Worm (Caenorhabditis elegans) whole organism, L1 larva: ENCODE measurements around the gene pqn-83.

Experiments used
- C16A3.4 ChIP-seq: fragments of 150-350 bp; optimal IDR thresholded peaks from 2 replicates; lab custom pipeline; 2014; ENCODE audit warnings: missing biosample characterization, missing genetic modification characterization
- C34B4.2 ChIP-seq: sonication (generic microtip); optimal IDR thresholded peaks from 2 replicates; lab custom pipeline; 2017; ENCODE audit warnings: mild to moderate bottlenecking, missing genetic modification characterization, missing compliant biosample characterization
- F16B12.6 ChIP-seq: fragments of 150-350 bp; optimal IDR thresholded peaks from 2 replicates; lab custom pipeline; 2014; ENCODE audit warnings: missing biosample characterization, missing genetic modification characterization
- Y116A8C.19 ChIP-seq: sonication (generic microtip); optimal IDR thresholded peaks from 2 replicates; lab custom pipeline; 2016; ENCODE audit warnings: missing compliant biosample characterization, missing genetic modification characterization, borderline replicate concordance
- alr-1 ChIP-seq: fragments of 200-800 bp; sonication (Bioruptor generic); optimal IDR thresholded peaks from 2 replicates; lab custom pipeline; 2018; ENCODE audit warnings: borderline replicate concordance, mild to moderate bottlenecking, missing genetic modification characterization, missing compliant biosample characterization
- aly-2 ChIP-seq: fragments of 150-350 bp; optimal IDR thresholded peaks from 2 replicates; lab custom pipeline; 2014; ENCODE audit warnings: missing biosample characterization, missing genetic modification characterization
- blmp-1 ChIP-seq: fragments of 150-350 bp; optimal IDR thresholded peaks from 2 replicates; lab custom pipeline; 2014; ENCODE audit warnings: missing biosample characterization, missing genetic modification characterization
- ceh-90 ChIP-seq: sonication (generic microtip); optimal IDR thresholded peaks from 2 replicates; lab custom pipeline; 2016; ENCODE audit warnings: missing genetic modification characterization, missing compliant biosample characterization
- dpl-1 ChIP-seq, 3 experiments: fragments of 150-350 bp in 2 of 3; sonication (generic microtip) in 1 of 3; optimal IDR thresholded peaks; 2 replicates each; lab custom pipeline; 2014 to 2017; ENCODE audit warnings: missing biosample characterization in 3 of 3, missing genetic modification characterization in 3 of 3, missing genetic modification reagents in 3 of 3
- dsc-1 ChIP-seq: sonication (generic microtip); optimal IDR thresholded peaks from 2 replicates; lab custom pipeline; 2016; ENCODE audit warnings: mild to moderate bottlenecking, missing genetic modification characterization, missing compliant biosample characterization
- egl-13 ChIP-seq: sonication (generic microtip); optimal IDR thresholded peaks from 2 replicates; lab custom pipeline; 2016; ENCODE audit warnings: missing genotype, missing genetic modification reagents, missing genetic modification characterization, missing compliant biosample characterization
- egl-27 ChIP-seq, 2 experiments: fragments of 150-350 bp in 1 of 2; sonication (generic microtip); optimal IDR thresholded peaks; 3 replicates each; lab custom pipeline; 2017 to 2018; ENCODE audit warnings: missing biosample characterization in 2 of 2, missing genetic modification characterization in 2 of 2, missing genetic modification reagents in 2 of 2
- ets-5 ChIP-seq: fragments of 200-800 bp; sonication (Bioruptor generic); IDR thresholded peaks from 2 replicates; pipeline ENCODE4 v1.3.6; 2022; ENCODE audit warnings: missing genetic modification characterization, missing compliant biosample characterization
- fkh-8 ChIP-seq: sonication (generic microtip); optimal IDR thresholded peaks from 2 replicates; lab custom pipeline; 2016; ENCODE audit warnings: mild to moderate bottlenecking, missing genetic modification characterization, missing compliant biosample characterization
- fos-1 ChIP-seq: fragments of 150-350 bp; optimal IDR thresholded peaks from 2 replicates; lab custom pipeline; 2014; ENCODE audit warnings: missing biosample characterization, missing genetic modification characterization
- grh-1 ChIP-seq: fragments of 200-800 bp; sonication (Bioruptor generic); IDR thresholded peaks from 2 replicates; pipeline ENCODE4 v1.3.6; 2022; ENCODE audit warnings: missing genetic modification reagents, missing genetic modification characterization, missing compliant biosample characterization
- hlh-4 ChIP-seq: sonication (generic microtip); optimal IDR thresholded peaks from 2 replicates; lab custom pipeline; 2016; ENCODE audit warnings: mild to moderate bottlenecking, missing genetic modification characterization, missing compliant biosample characterization
- hpl-2 ChIP-seq: fragments of 150-350 bp; optimal IDR thresholded peaks from 2 replicates; lab custom pipeline; 2014; ENCODE audit warnings: missing biosample characterization, missing genetic modification reagents, missing genetic modification characterization
- irx-1 ChIP-seq: sonication (generic microtip); optimal IDR thresholded peaks from 2 replicates; lab custom pipeline; 2016; ENCODE audit warnings: missing genetic modification characterization, missing compliant biosample characterization
- isw-1 ChIP-seq: fragments of 200-800 bp; sonication (Bioruptor generic); IDR thresholded peaks from 2 replicates; pipeline ENCODE4 v1.3.6; 2022; ENCODE audit warnings: missing genetic modification characterization, missing compliant biosample characterization
- lin-13 ChIP-seq: fragments of 150-350 bp; optimal IDR thresholded peaks from 2 replicates; lab custom pipeline; 2014; ENCODE audit warnings: missing biosample characterization, missing genetic modification reagents, missing genetic modification characterization
- lin-14 ChIP-seq: fragments of 200-800 bp; sonication (Bioruptor generic); optimal IDR thresholded peaks from 2 replicates; lab custom pipeline; 2018; ENCODE audit warnings: mild to moderate bottlenecking, missing genetic modification characterization, moderate library complexity, missing compliant biosample characterization
- lin-15B ChIP-seq: fragments of 150-350 bp; sonication (generic microtip); optimal IDR thresholded peaks from 3 replicates; lab custom pipeline; 2014; ENCODE audit warnings: missing biosample characterization, missing genetic modification characterization
- lin-35 ChIP-seq, 2 experiments: fragments of 150-350 bp; optimal IDR thresholded peaks; 2 replicates each; lab custom pipeline; 2014; ENCODE audit warnings: missing biosample characterization in 2 of 2, missing genetic modification characterization in 2 of 2, missing genetic modification reagents in 2 of 2
- lin-39 ChIP-seq: fragments of 150-350 bp; optimal IDR thresholded peaks from 2 replicates; lab custom pipeline; 2014; ENCODE audit warnings: missing biosample characterization, missing genetic modification reagents, missing genetic modification characterization
- lsy-2 ChIP-seq, 2 experiments: fragments of 150-350 bp; optimal IDR thresholded peaks; 2 replicates each; lab custom pipeline; 2014; ENCODE audit warnings: missing biosample characterization in 2 of 2, missing genetic modification characterization in 2 of 2
- mab-9 ChIP-seq: fragments of 200-800 bp; sonication (Bioruptor generic); IDR thresholded peaks from 2 replicates; pipeline ENCODE4 v1.3.6; 2022; ENCODE audit warnings: missing genetic modification reagents, missing genetic modification characterization, missing compliant biosample characterization
- mdl-1 ChIP-seq, 2 experiments: fragments of 150-350 bp; optimal IDR thresholded peaks; 2 replicates each; lab custom pipeline; 2014 to 2017; ENCODE audit warnings: missing biosample characterization in 2 of 2, missing genetic modification characterization in 2 of 2, inconsistent platforms in 1 of 2
- nhr-11 ChIP-seq: fragments of 150-350 bp; optimal IDR thresholded peaks from 2 replicates; lab custom pipeline; 2014; ENCODE audit warnings: missing biosample characterization, missing genetic modification characterization
- nhr-12 ChIP-seq: sonication (generic microtip); optimal IDR thresholded peaks from 2 replicates; lab custom pipeline; 2017; ENCODE audit warnings: missing biosample characterization, missing genetic modification characterization
- nhr-20 ChIP-seq: sonication (generic microtip); optimal IDR thresholded peaks from 2 replicates; lab custom pipeline; 2016; ENCODE audit warnings: mild to moderate bottlenecking, missing genetic modification characterization, missing compliant biosample characterization
- nhr-47 ChIP-seq: sonication (generic microtip); optimal IDR thresholded peaks from 2 replicates; lab custom pipeline; 2016; ENCODE audit warnings: mild to moderate bottlenecking, missing genetic modification characterization, moderate library complexity, missing compliant biosample characterization
- nhr-71 ChIP-seq: sonication (generic microtip); optimal IDR thresholded peaks from 2 replicates; lab custom pipeline; 2016; ENCODE audit warnings: mild to moderate bottlenecking, missing genetic modification characterization, moderate library complexity, missing compliant biosample characterization
- nhr-77 ChIP-seq: fragments of 150-350 bp; optimal IDR thresholded peaks from 2 replicates; lab custom pipeline; 2014; ENCODE audit warnings: missing biosample characterization, missing genetic modification characterization
- nhr-84 ChIP-seq: sonication (generic microtip); optimal IDR thresholded peaks from 2 replicates; lab custom pipeline; 2017; ENCODE audit warnings: missing biosample characterization, missing genetic modification characterization
- nhr-85 ChIP-seq: sonication (generic microtip); peaks from one replicate; lab custom pipeline; 2016; ENCODE audit warnings: missing genetic modification characterization, inconsistent platforms, missing compliant biosample characterization
- pag-3 ChIP-seq: sonication (generic microtip); optimal IDR thresholded peaks from 2 replicates; lab custom pipeline; 2017; ENCODE audit warnings: missing genetic modification characterization, mild to moderate bottlenecking, missing compliant biosample characterization, antibody characterized with exemption, borderline replicate concordance; ENCODE audit not compliant: insufficient read depth
- pax-3 ChIP-seq: fragments of 200-800 bp; sonication (Bioruptor generic); optimal IDR thresholded peaks from 2 replicates; lab custom pipeline; 2018; ENCODE audit warnings: mild to moderate bottlenecking, missing genetic modification characterization, moderate library complexity, missing compliant biosample characterization
- pqm-1 ChIP-seq: sonication (generic microtip); optimal IDR thresholded peaks from 3 replicates; lab custom pipeline; 2017; ENCODE audit warnings: missing biosample characterization, missing genetic modification characterization
- rnt-1 ChIP-seq: sonication (generic microtip); optimal IDR thresholded peaks from 2 replicates; lab custom pipeline; 2016; ENCODE audit warnings: mild to moderate bottlenecking, missing genetic modification characterization, moderate library complexity, missing compliant biosample characterization
- snpc-4 ChIP-seq: fragments of 150-350 bp; optimal IDR thresholded peaks from 2 replicates; lab custom pipeline; 2014; ENCODE audit warnings: missing biosample characterization, missing genetic modification characterization
- sox-4 ChIP-seq: sonication (generic microtip); optimal IDR thresholded peaks from 2 replicates; lab custom pipeline; 2016; ENCODE audit warnings: missing genetic modification characterization, missing compliant biosample characterization
- sup-37 ChIP-seq: fragments of 200-800 bp; sonication (Bioruptor generic); optimal IDR thresholded peaks from 2 replicates; lab custom pipeline; 2018; ENCODE audit warnings: mild to moderate bottlenecking, missing genetic modification characterization, missing compliant biosample characterization
- swsn-7 ChIP-seq: sonication (generic microtip); optimal IDR thresholded peaks from 2 replicates; lab custom pipeline; 2016; ENCODE audit warnings: missing genetic modification characterization, missing compliant biosample characterization
- tbx-2 ChIP-seq: sonication (generic microtip); optimal IDR thresholded peaks from 2 replicates; lab custom pipeline; 2016; ENCODE audit warnings: missing genetic modification characterization, missing compliant biosample characterization
- tlp-1 ChIP-seq: fragments of 150-350 bp; optimal IDR thresholded peaks from 2 replicates; lab custom pipeline; 2014; ENCODE audit warnings: missing biosample characterization, missing genetic modification characterization
- unc-62 ChIP-seq: fragments of 150-350 bp; optimal IDR thresholded peaks from 2 replicates; lab custom pipeline; 2014; ENCODE audit warnings: missing biosample characterization, missing genetic modification reagents, missing genetic modification characterization
- unc-98 ChIP-seq: fragments of 200-800 bp; sonication (Bioruptor generic); IDR thresholded peaks from 2 replicates; pipeline ENCODE4 v1.3.6; 2022; ENCODE audit warnings: missing genetic modification characterization, missing compliant biosample characterization
- ztf-11 ChIP-seq, 2 experiments: sonication (generic microtip); optimal IDR thresholded peaks; 2 replicates each; lab custom pipeline; 2016 to 2017; ENCODE audit warnings: missing genetic modification characterization in 2 of 2, missing biosample characterization in 1 of 2, missing compliant biosample characterization in 1 of 2
- ztf-4 ChIP-seq: fragments of 150-350 bp; optimal IDR thresholded peaks from 2 replicates; lab custom pipeline; 2014; ENCODE audit warnings: missing biosample characterization, missing genetic modification characterization

pqn-83 gene

ce11 chrIII:13061734-13062133 is 37.5 kb downstream of the pqn-83 start:
- TF ChIP-seq ets-5 (GFP tag; lab: Robert Waterston, UW) (0 out of 2 replicates have a peak, but pooled peaks have one; percentile 78), C34B4.2 (tag; lab: Kevin White, UChicago) (no peak), mab-9 (GFP tag; lab: Robert Waterston, UW) (peak; percentile 24; the same call in 1 of the 2 replicates), rnt-1 (tag; lab: Kevin White, UChicago) (peak; percentile 7)

- TF ChIP-seq alr-1 (tag; lab: Kevin White, UChicago) (no peak), egl-13 (tag; lab: Kevin White, UChicago) (peak; percentile 94), tbx-2 (tag; lab: Kevin White, UChicago) (peak; percentile 99), hlh-4 (no peak), irx-1 (tag; lab: Kevin White, UChicago) (peak; percentile 94), unc-62 (GFP tag; lab: Kevin White, UChicago) (peak; percentile 10), ztf-4 (tag; lab: Kevin White, UChicago) (peak; percentile 96), unc-98 (no peak), dsc-1 (tag; lab: Kevin White, UChicago) (peak; percentile 94), nhr-71 (tag; lab: Kevin White, UChicago) (peak; percentile 99), C16A3.4 (tag; lab: Kevin White, UChicago) (peak; percentile 86), ceh-90 (peak; percentile 42), fkh-8 (tag; lab: Kevin White, UChicago) (peak; percentile 97), lin-14 (peak; percentile 99), isw-1 (GFP tag; lab: Robert Waterston, UW) (peak; percentile 80), nhr-47 (peak; percentile 98), ztf-11 (tag; optimal IDR thresholded peaks at IDR 0.05; lab: Kevin White, UChicago) (peak in 1 of 2 experiments; percentile 82), sox-4 (peak; percentile 81), hpl-2 (GFP tag; lab: Kevin White, UChicago) (peak; percentile 91), egl-27 (tag; optimal IDR thresholded peaks at IDR 0.05; lab: Kevin White, UChicago) (peak; percentile 68 to 90), sup-37 (GFP tag; lab: Kevin White, UChicago) (peak; percentile 74), grh-1 (GFP tag; lab: Robert Waterston, UW) (peak; percentile 90), pqm-1 (tag; lab: Kevin White, UChicago) (no peak), F16B12.6 (tag; lab: Kevin White, UChicago) (peak; percentile 38), lin-35 (GFP tag; optimal IDR thresholded peaks at IDR 0.05; lab: Kevin White, UChicago) (peak; percentile 87 to 91), tlp-1 (tag; lab: Kevin White, UChicago) (no peak), rnt-1 (tag; lab: Kevin White, UChicago) (peak; percentile 95), nhr-84 (tag; lab: Kevin White, UChicago) (no peak), lin-39 (peak; percentile 94), nhr-12 (tag; lab: Kevin White, UChicago) (no peak), lin-15B (tag; lab: Kevin White, UChicago) (peak; percentile 49), mdl-1 (tag; optimal IDR thresholded peaks at IDR 0.05; lab: Kevin White, UChicago) (peak in 1 of 2 experiments; percentile 97), nhr-11 (tag; lab: Kevin White, UChicago) (peak; percentile 95), Y116A8C.19 (tag; lab: Kevin White, UChicago) (no peak), aly-2 (tag; lab: Kevin White, UChicago) (peak; percentile 93), snpc-4 (tag; lab: Kevin White, UChicago) (peak; percentile 82), nhr-85 (tag; lab: Kevin White, UChicago) (peak; percentile 99), swsn-7 (peak; percentile 97), dpl-1 (GFP tag; optimal IDR thresholded peaks at IDR 0.05; lab: Kevin White, UChicago) (peak; percentile 65 to 75 (median 73)), nhr-77 (tag; lab: Kevin White, UChicago) (peak; percentile 92), nhr-20 (tag; lab: Kevin White, UChicago) (peak; percentile 98), lsy-2 (tag; optimal IDR thresholded peaks at IDR 0.05; lab: Kevin White, UChicago) (peak; percentile 95), pax-3 (peak; percentile 88), lin-13 (GFP tag; lab: Kevin White, UChicago) (peak; percentile 94), C34B4.2 (tag; lab: Kevin White, UChicago) (no peak), blmp-1 (peak; percentile 55), pag-3 (tag; lab: Kevin White, UChicago) (no peak), fos-1 (peak; percentile 94)
These were observed 38.1 kb downstream of the pqn-83 start for ce11 chrIII:13061136-13061535.
